Worm (Caenorhabditis elegans): ENCODE measurements around the gene F41C3.7.

ce11 chrII:4749581-4749980 is 19.7 kb downstream of the F41C3.7 start, which contains the start of gene F41C3.2:
- no peak for TF ChIP-seq him-1 (tag; optimal IDR thresholded peaks at IDR 0.05)
- TF ChIP-seq W03F9.2 (tag; optimal IDR thresholded peaks at IDR 0.05): no peak
- TF ChIP-seq dao-5 (tag; optimal IDR thresholded peaks at IDR 0.05): no peak
